Worm (Caenorhabditis elegans) whole organism, early embryonic: ENCODE measurements around the gene glb-12.

Experiments
- F13C5.2 ChIP-seq: sonication (generic microtip); optimal IDR thresholded peaks from 2 replicates; lab custom pipeline; 2017; ENCODE audit warnings: mild to moderate bottlenecking, missing genetic modification characterization, inconsistent platforms, missing compliant biosample characterization
- ama-1 ChIP-seq: fragments of 150-350 bp; optimal IDR thresholded peaks from 2 replicates; lab custom pipeline; 2014
- ceh-13 ChIP-seq: fragments of 200-800 bp; sonication (Bioruptor generic); optimal IDR thresholded peaks from 2 replicates; lab custom pipeline; 2018; ENCODE audit warnings: mild to moderate bottlenecking, missing genetic modification characterization, missing compliant biosample characterization
- flt-1 ChIP-seq: fragments of 200-800 bp; sonication (Bioruptor generic); IDR thresholded peaks from 2 replicates; pipeline ENCODE4 v1.3.6; 2022; ENCODE audit warnings: missing genetic modification characterization, missing compliant biosample characterization
- hmg-4 ChIP-seq: fragments of 200-800 bp; sonication (Bioruptor generic); optimal IDR thresholded peaks from 2 replicates; lab custom pipeline; 2018; ENCODE audit warnings: mild to moderate bottlenecking, missing genetic modification characterization, missing compliant biosample characterization
- hnd-1 ChIP-seq: sonication (generic microtip); optimal IDR thresholded peaks from 2 replicates; lab custom pipeline; 2016; ENCODE audit warnings: missing genetic modification characterization, missing compliant biosample characterization
- sea-1 ChIP-seq: fragments of 200-800 bp; sonication (Bioruptor generic); conservative IDR thresholded peaks from 2 replicates; pipeline ENCODE4 v1.3.6; 2022; ENCODE audit warnings: missing genetic modification characterization, missing compliant biosample characterization
- tbx-11 ChIP-seq: fragments of 200-800 bp; sonication (Bioruptor generic); IDR thresholded peaks from 2 replicates; pipeline ENCODE4 v1.3.6; 2022; ENCODE audit warnings: missing genetic modification characterization, missing compliant biosample characterization
- tbx-37 ChIP-seq: fragments of 200-800 bp; sonication (Bioruptor generic); conservative IDR thresholded peaks from 2 replicates; pipeline ENCODE4 v1.3.6; 2022; ENCODE audit warnings: missing genetic modification reagents, missing genetic modification characterization, missing compliant biosample characterization
- tra-4 ChIP-seq: sonication (generic microtip); optimal IDR thresholded peaks from 2 replicates; lab custom pipeline; 2017; ENCODE audit warnings: missing genetic modification characterization, missing compliant biosample characterization

ce11 chrII:10760801-10761200 lies 29.3 kb upstream of the glb-12 start:
- no peak for TF ChIP-seq flt-1
- TF ChIP-seq tbx-11 (GFP tag; lab: Robert Waterston, UW), result no peak
- TF ChIP-seq tbx-37, result no peak
- TF ChIP-seq ama-1 (lab: Kevin White, UChicago), result no peak
- no peak for TF ChIP-seq sea-1 (GFP tag; lab: Robert Waterston, UW)
- TF ChIP-seq tra-4 (tag; lab: Kevin White, UChicago), result no peak
- TF ChIP-seq hmg-4, result no peak
- TF ChIP-seq ceh-13, result no peak
- no peak for TF ChIP-seq hnd-1 (tag; lab: Kevin White, UChicago)
- TF ChIP-seq F13C5.2 (tag; lab: Kevin White, UChicago), result no peak
